Worm (Caenorhabditis elegans) whole organism, L4 larva: Measurements from ENCODE around the gene C01G6.4.

ENCODE experiments used
- F10B5.3 ChIP-seq: sonication (generic microtip); optimal IDR thresholded peaks from 2 replicates; lab custom pipeline; 2016; ENCODE audit warnings: mild to moderate bottlenecking, missing genetic modification characterization, missing compliant biosample characterization
- aha-1 ChIP-seq: fragments of 150-350 bp; peaks from one replicate; lab custom pipeline; 2014; ENCODE audit warnings: missing biosample characterization, missing genetic modification characterization
- lin-39 ChIP-seq: fragments of 150-350 bp; optimal IDR thresholded peaks from 2 replicates; lab custom pipeline; 2014; ENCODE audit warnings: missing biosample characterization, missing genetic modification reagents, missing genetic modification characterization
- lir-3 ChIP-seq: sonication (generic microtip); optimal IDR thresholded peaks from 2 replicates; lab custom pipeline; 2016; ENCODE audit warnings: mild to moderate bottlenecking, missing genetic modification characterization, missing compliant biosample characterization
- nhr-28 ChIP-seq: fragments of 150-350 bp; optimal IDR thresholded peaks from 2 replicates; lab custom pipeline; 2014; ENCODE audit warnings: missing biosample characterization, missing genetic modification characterization
- nhr-76 ChIP-seq: fragments of 150-350 bp; optimal IDR thresholded peaks from 2 replicates; lab custom pipeline; 2014; ENCODE audit warnings: missing biosample characterization, missing genetic modification characterization
- pha-4 ChIP-seq, 2 experiments: fragments of 150-350 bp in 1 of 2; fragments of 200-800 bp in 1 of 2; sonication (Bioruptor generic) in 1 of 2; IDR thresholded peaks in 1 of 2; optimal IDR thresholded peaks in 1 of 2; 2 replicates each; pipeline versions ENCODE4 v1.3.6 to Lab custom; 2014 to 2022; ENCODE audit warnings: missing genetic modification characterization in 2 of 2, missing genetic modification reagents in 2 of 2, missing biosample characterization in 1 of 2, missing compliant biosample characterization in 1 of 2
- sdz-12 ChIP-seq: fragments of 200-800 bp; sonication (Bioruptor generic); optimal IDR thresholded peaks from 2 replicates; lab custom pipeline; 2018; ENCODE audit warnings: mild to moderate bottlenecking, missing genetic modification characterization, missing compliant biosample characterization
- snpc-4 ChIP-seq: fragments of 150-350 bp; optimal IDR thresholded peaks from 2 replicates; lab custom pipeline; 2014; ENCODE audit warnings: missing biosample characterization, missing genetic modification characterization
- unc-130 ChIP-seq: sonication (generic microtip); optimal IDR thresholded peaks from 2 replicates; lab custom pipeline; 2016; ENCODE audit warnings: missing genetic modification reagents, missing genetic modification characterization, missing compliant biosample characterization
- ztf-11 ChIP-seq: fragments of 150-350 bp; optimal IDR thresholded peaks from 2 replicates; lab custom pipeline; 2014; ENCODE audit warnings: missing biosample characterization, missing genetic modification characterization

- TF ChIP-seq nhr-28 (tag; lab: Kevin White, UChicago) (peak; percentile 28), lir-3 (tag; lab: Kevin White, UChicago) (no peak), aha-1 (tag; lab: Kevin White, UChicago) (no peak), lin-39 (tag; lab: Kevin White, UChicago) (no peak), sdz-12 (no peak), nhr-76 (no peak), snpc-4 (tag; lab: Kevin White, UChicago) (no peak), unc-130 (GFP tag; lab: Kevin White, UChicago) (no peak), pha-4 (GFP tag; IDR thresholded peaks at IDR 0.05; lab: Robert Waterston, UW) (no peak), pha-4 (tag; optimal IDR thresholded peaks at IDR 0.05; lab: Kevin White, UChicago) (no peak), ztf-11 (tag; lab: Kevin White, UChicago) (no peak), F10B5.3 (tag; lab: Kevin White, UChicago) (no peak)
Observed at ce11 chrII:9233813-9234212, 39.0 kb downstream of the C01G6.4 start.
